Fruit fly (Drosophila melanogaster) whole organism, embryonic: ENCODE results near the gene Wsck.

Source experiments
- Abd-B ChIP-seq: fragments of 200-800 bp; sonication (Bioruptor generic); optimal IDR thresholded peaks from 2 replicates; lab custom pipeline; 2018; ENCODE audit warnings: missing biosample characterization, mild to moderate bottlenecking, missing genetic modification characterization, moderate library complexity
- Atf-2 ChIP-seq: fragments of 200-800 bp; sonication (Bioruptor generic); optimal IDR thresholded peaks from 2 replicates; lab custom pipeline; 2016; ENCODE audit warnings: missing biosample characterization, missing genetic modification characterization
- B-H2 ChIP-seq: fragments of 200-800 bp; sonication (Bioruptor generic); optimal IDR thresholded peaks from 2 replicates; lab custom pipeline; 2018; ENCODE audit warnings: missing biosample characterization, mild to moderate bottlenecking, missing genetic modification characterization
- CG10462 ChIP-seq: fragments of 200-800 bp; sonication (Bioruptor generic); optimal IDR thresholded peaks from 2 replicates; lab custom pipeline; 2016; ENCODE audit warnings: missing biosample characterization, missing genetic modification characterization
- CG11560 ChIP-seq: fragments of 200-800 bp; sonication (Bioruptor generic); IDR thresholded peaks from 3 replicates; pipeline ENCODE4 v1.3.6; 2022; ENCODE audit warnings: missing biosample characterization, missing genetic modification characterization
- CG13296 ChIP-seq: fragments of 200-800 bp; sonication (Bioruptor generic); optimal IDR thresholded peaks from 3 replicates; lab custom pipeline; 2018; ENCODE audit warnings: missing biosample characterization, mild to moderate bottlenecking, missing genetic modification characterization
- CG15696 ChIP-seq: fragments of 200-800 bp; sonication (Bioruptor generic); optimal IDR thresholded peaks from 2 replicates; lab custom pipeline; 2019; ENCODE audit warnings: missing biosample characterization, mild to moderate bottlenecking, missing genetic modification characterization, moderate library complexity
- CG17802 ChIP-seq: fragments of 200-800 bp; sonication (Bioruptor generic); optimal IDR thresholded peaks from 2 replicates; lab custom pipeline; 2018; ENCODE audit warnings: missing biosample characterization, mild to moderate bottlenecking, missing genetic modification characterization, moderate library complexity
- CG2129 ChIP-seq: fragments of 200-800 bp; sonication (Bioruptor generic); IDR thresholded peaks from 2 replicates; pipeline ENCODE4 v1.3.6; 2022; ENCODE audit warnings: missing biosample characterization, missing genetic modification characterization; ENCODE audit not compliant: partially characterized antibody
- CG2712 ChIP-seq: fragments of 200-800 bp; optimal IDR thresholded peaks from 3 replicates; lab custom pipeline; 2019; ENCODE audit warnings: missing biosample characterization, mild to moderate bottlenecking, missing genetic modification characterization, moderate library complexity
- CG31224 ChIP-seq: fragments of 200-800 bp; sonication (Bioruptor generic); IDR thresholded peaks from 2 replicates; pipeline ENCODE4 v1.3.6; 2022; ENCODE audit warnings: missing biosample characterization, missing genetic modification characterization
- CG4360 ChIP-seq: fragments of 200-800 bp; sonication (Bioruptor generic); IDR thresholded peaks from 2 replicates; pipeline ENCODE4 v1.3.6; 2022; ENCODE audit warnings: missing biosample characterization, missing genetic modification characterization
- CG5245 ChIP-seq: fragments of 200-800 bp; sonication (Bioruptor generic); optimal IDR thresholded peaks from 3 replicates; lab custom pipeline; 2016; ENCODE audit warnings: missing biosample characterization, missing genetic modification characterization
- CG6272 ChIP-seq: fragments of 200-800 bp; sonication (Bioruptor generic); IDR thresholded peaks from 2 replicates; pipeline ENCODE4 v1.3.6; 2022; ENCODE audit warnings: missing biosample characterization, missing genetic modification characterization
- CG7271 ChIP-seq: fragments of 200-800 bp; sonication (Bioruptor generic); optimal IDR thresholded peaks from 2 replicates; lab custom pipeline; 2018; ENCODE audit warnings: missing biosample characterization, mild to moderate bottlenecking, missing genetic modification characterization, moderate library complexity
- CG7928 ChIP-seq: fragments of 200-800 bp; sonication (Bioruptor generic); optimal IDR thresholded peaks from 2 replicates; lab custom pipeline; 2017; ENCODE audit warnings: missing biosample characterization, mild to moderate bottlenecking, missing genetic modification characterization
- CTCF ChIP-seq: fragments of 200-800 bp; sonication (Bioruptor generic); optimal IDR thresholded peaks from 2 replicates; lab custom pipeline; 2017; ENCODE audit warnings: missing biosample characterization, mild to moderate bottlenecking, missing genetic modification characterization, moderate library complexity
- Camta ChIP-seq: fragments of 200-800 bp; sonication (Bioruptor generic); optimal IDR thresholded peaks from 2 replicates; lab custom pipeline; 2016; ENCODE audit warnings: missing biosample characterization, missing genetic modification characterization
- Dp ChIP-seq: fragments of 200-800 bp; sonication (Bioruptor generic); optimal IDR thresholded peaks from 2 replicates; lab custom pipeline; 2018; ENCODE audit warnings: missing biosample characterization, mild to moderate bottlenecking, missing genetic modification characterization, moderate library complexity
- E2f1 ChIP-seq: fragments of 200-800 bp; sonication (Bioruptor generic); IDR thresholded peaks from 2 replicates; pipeline ENCODE4 v1.3.6; 2022; ENCODE audit warnings: missing biosample characterization, missing genetic modification characterization
- E2f2 ChIP-seq: fragments of 200-800 bp; sonication (Bioruptor generic); IDR thresholded peaks from 2 replicates; pipeline ENCODE4 v1.3.6; 2022; ENCODE audit warnings: missing biosample characterization, missing genetic modification characterization
- Fer2 ChIP-seq: fragments of 200-800 bp; sonication (Bioruptor generic); optimal IDR thresholded peaks from 2 replicates; lab custom pipeline; 2018; ENCODE audit warnings: missing biosample characterization, mild to moderate bottlenecking, missing genetic modification characterization, moderate library complexity
- HLH4C ChIP-seq: fragments of 200-800 bp; sonication (Bioruptor generic); IDR thresholded peaks from 3 replicates; pipeline ENCODE4 v1.3.6; 2022; ENCODE audit warnings: missing biosample characterization, missing genetic modification characterization; ENCODE audit not compliant: partially characterized antibody
- HLHmδ ChIP-seq: fragments of 200-800 bp; sonication (Bioruptor generic); optimal IDR thresholded peaks from 2 replicates; lab custom pipeline; 2018; ENCODE audit warnings: missing biosample characterization, mild to moderate bottlenecking, missing genetic modification characterization, moderate library complexity
- MBD-R2 ChIP-seq: fragments of 200-800 bp; sonication (Bioruptor generic); IDR thresholded peaks from 2 replicates; pipeline ENCODE4 v1.3.6; 2022; ENCODE audit warnings: missing biosample characterization, missing genetic modification characterization
- Neu2 ChIP-seq: fragments of 200-800 bp; sonication (Bioruptor generic); optimal IDR thresholded peaks from 3 replicates; lab custom pipeline; 2016; ENCODE audit warnings: missing biosample characterization, missing genetic modification characterization, borderline replicate concordance
- NfI ChIP-seq: fragments of 200-800 bp; sonication (Bioruptor generic); optimal IDR thresholded peaks from 3 replicates; lab custom pipeline; 2018; ENCODE audit warnings: missing biosample characterization, mild to moderate bottlenecking, missing genetic modification characterization, moderate library complexity
- Ptx1 ChIP-seq: fragments of 200-800 bp; sonication (Bioruptor generic); IDR thresholded peaks from 2 replicates; pipeline ENCODE4 v1.3.6; 2022; ENCODE audit warnings: missing biosample characterization, missing genetic modification characterization
- Sin3A ChIP-seq: fragments of >200 bp; optimal IDR thresholded peaks from 2 replicates; lab custom pipeline; 2018
- Trl ChIP-seq, 3 experiments: fragments of >200 bp in 2 of 3; fragments of 200-800 bp in 1 of 3; sonication (Bioruptor generic) in 1 of 3; optimal IDR thresholded peaks; 2 replicates in 1 of 3; 3 replicates in 2 of 3; lab custom pipeline; 2016 to 2017; ENCODE audit warnings: missing biosample characterization in 1 of 3, missing genetic modification characterization in 1 of 3
- aop ChIP-seq: fragments of 200-800 bp; sonication (Bioruptor generic); IDR thresholded peaks from 2 replicates; pipeline ENCODE4 v1.3.6; 2022; ENCODE audit warnings: missing biosample characterization, missing genetic modification characterization
- ap ChIP-seq: fragments of 200-800 bp; sonication (Bioruptor generic); IDR thresholded peaks from 2 replicates; pipeline ENCODE4 v1.3.6; 2022; ENCODE audit warnings: missing biosample characterization, missing genetic modification characterization
- caup ChIP-seq: fragments of 200-800 bp; sonication (Bioruptor generic); optimal IDR thresholded peaks from 3 replicates; lab custom pipeline; 2017; ENCODE audit warnings: missing biosample characterization, mild to moderate bottlenecking, missing genetic modification characterization, moderate library complexity; ENCODE audit not compliant: severe bottlenecking
- dysf ChIP-seq: fragments of 200-800 bp; sonication (Bioruptor generic); IDR thresholded peaks from 3 replicates; pipeline ENCODE4 v1.3.6; 2022; ENCODE audit warnings: missing biosample characterization, missing genetic modification characterization
- fd96Cb ChIP-seq: fragments of 200-800 bp; sonication (Bioruptor generic); optimal IDR thresholded peaks from 2 replicates; lab custom pipeline; 2018; ENCODE audit warnings: missing biosample characterization, mild to moderate bottlenecking, missing genetic modification characterization, moderate library complexity
- gsb ChIP-seq: fragments of 200-800 bp; sonication (Bioruptor generic); IDR thresholded peaks from 2 replicates; pipeline ENCODE4 v1.3.6; 2022; ENCODE audit warnings: missing biosample characterization, missing genetic modification characterization
- ham ChIP-seq: fragments of 200-800 bp; sonication (Bioruptor generic); IDR thresholded peaks from 2 replicates; pipeline ENCODE4 v1.3.6; 2022; ENCODE audit warnings: missing biosample characterization, missing genetic modification characterization
- hb ChIP-seq: fragments of 200-800 bp; sonication (Bioruptor generic); IDR thresholded peaks from 3 replicates; pipeline ENCODE4 v1.3.6; 2022; ENCODE audit warnings: missing biosample characterization, missing genetic modification characterization; ENCODE audit not compliant: partially characterized antibody
- ind ChIP-seq: fragments of 200-800 bp; sonication (Bioruptor generic); optimal IDR thresholded peaks from 3 replicates; lab custom pipeline; 2016; ENCODE audit warnings: missing biosample characterization, missing genetic modification characterization
- lilli ChIP-seq: fragments of 200-800 bp; sonication (Bioruptor generic); optimal IDR thresholded peaks from 3 replicates; lab custom pipeline; 2016; ENCODE audit warnings: missing biosample characterization, missing genetic modification characterization
- lov ChIP-seq, 2 experiments: fragments of 200-800 bp in 1 of 2; fragments of >200 bp in 1 of 2; sonication (Bioruptor generic) in 1 of 2; IDR thresholded peaks in 1 of 2; optimal IDR thresholded peaks in 1 of 2; 2 replicates in 1 of 2; 3 replicates in 1 of 2; pipeline versions ENCODE4 v1.3.6 to Lab custom; 2017 to 2022; ENCODE audit warnings: missing biosample characterization in 1 of 2, missing genetic modification characterization in 1 of 2
- nom ChIP-seq: fragments of 200-800 bp; sonication (Bioruptor generic); optimal IDR thresholded peaks from 2 replicates; lab custom pipeline; 2017; ENCODE audit warnings: missing biosample characterization, missing genetic modification characterization, mild to moderate bottlenecking, moderate library complexity, missing genetic modification reagents
- odd ChIP-seq: fragments of 200-800 bp; sonication (Bioruptor generic); optimal IDR thresholded peaks from 2 replicates; lab custom pipeline; 2017; ENCODE audit warnings: missing biosample characterization, mild to moderate bottlenecking, missing genetic modification characterization
- prd ChIP-seq, 3 experiments: fragments of >200 bp in 2 of 3; fragments of 200-800 bp in 1 of 3; sonication (Bioruptor generic) in 1 of 3; optimal IDR thresholded peaks in 2 of 3; IDR thresholded peaks in 1 of 3; 2 replicates in 2 of 3; 3 replicates in 1 of 3; pipeline versions ENCODE4 v1.3.6 to Lab custom; 2017 to 2022; ENCODE audit warnings: missing biosample characterization in 1 of 3, missing genetic modification characterization in 1 of 3
- pros ChIP-seq: fragments of 200-800 bp; sonication (Bioruptor generic); optimal IDR thresholded peaks from 3 replicates; lab custom pipeline; 2019; ENCODE audit warnings: missing biosample characterization, mild to moderate bottlenecking, missing genetic modification characterization, moderate library complexity
- ro ChIP-seq: fragments of 200-800 bp; sonication (Bioruptor generic); IDR thresholded peaks from 2 replicates; pipeline ENCODE4 v1.3.6; 2022; ENCODE audit warnings: missing biosample characterization, missing genetic modification characterization
- sima ChIP-seq: fragments of 200-800 bp; sonication (Bioruptor generic); optimal IDR thresholded peaks from 2 replicates; lab custom pipeline; 2016; ENCODE audit warnings: missing biosample characterization, missing genetic modification characterization
- tin ChIP-seq: fragments of 200-800 bp; sonication (Bioruptor generic); optimal IDR thresholded peaks from 3 replicates; lab custom pipeline; 2016; ENCODE audit warnings: missing biosample characterization, missing genetic modification characterization
- trem ChIP-seq: fragments of 200-800 bp; optimal IDR thresholded peaks from 3 replicates; lab custom pipeline; 2019; ENCODE audit warnings: missing biosample characterization, mild to moderate bottlenecking, missing genetic modification characterization, moderate library complexity
- yki ChIP-seq: fragments of >200 bp; optimal IDR thresholded peaks from 3 replicates; lab custom pipeline; 2018

Wsck gene

dm6 chr3R:24598549-24599204 lies 31.2 kb downstream of the Wsck start (continued):
- TF ChIP-seq ro (GFP tag; lab: Robert Waterston, UW): no peak
- peak; percentile 41 for TF ChIP-seq ind (GFP tag; lab: Kevin White, UChicago)
- TF ChIP-seq NfI: no peak
- no peak for TF ChIP-seq CG13296 (GFP tag; lab: Kevin White, UChicago)
- TF ChIP-seq lov (optimal IDR thresholded peaks at IDR 0.05; lab: Kevin White, UChicago): no peak
- no peak for TF ChIP-seq lov (GFP tag; IDR thresholded peaks at IDR 0.05; lab: Robert Waterston, UW)
- no peak for TF ChIP-seq sima (GFP tag; lab: Kevin White, UChicago)
- no peak for TF ChIP-seq Fer2 (tag; lab: Kevin White, UChicago)
- no peak for TF ChIP-seq MBD-R2
- no peak for TF ChIP-seq B-H2 (GFP tag; lab: Kevin White, UChicago)
- TF ChIP-seq nom (GFP tag; lab: Kevin White, UChicago): no peak
- peak; percentile 1 for TF ChIP-seq fd96Cb
- TF ChIP-seq lilli (GFP tag; lab: Kevin White, UChicago): peak; percentile 2
- TF ChIP-seq Atf-2: peak; percentile 30
- no peak for TF ChIP-seq Dp
- TF ChIP-seq tin (GFP tag; lab: Kevin White, UChicago): no peak
- no peak for TF ChIP-seq Trl (optimal IDR thresholded peaks at IDR 0.05; lab: Kevin White, UChicago)
- no peak for TF ChIP-seq Trl (GFP tag; optimal IDR thresholded peaks at IDR 0.05; lab: Kevin White, UChicago)
- peak; percentile 36 for TF ChIP-seq CG2712 (tag; lab: Kevin White, UChicago)
- peak; percentile 52 for TF ChIP-seq Ptx1 (GFP tag; lab: Robert Waterston, UW)
- no peak for TF ChIP-seq trem
- TF ChIP-seq Abd-B (GFP tag; lab: Kevin White, UChicago): peak; percentile 14
- TF ChIP-seq Sin3A (lab: Kevin White, UChicago): no peak
- TF ChIP-seq ap: no peak
- no peak for TF ChIP-seq CG17802
- TF ChIP-seq CG7271: no peak
- TF ChIP-seq CG7928 (GFP tag; lab: Kevin White, UChicago): no peak
- no peak for TF ChIP-seq ham
- no peak for TF ChIP-seq CG5245 (GFP tag; lab: Kevin White, UChicago)
- no peak for TF ChIP-seq pros (GFP tag; lab: Kevin White, UChicago)
- TF ChIP-seq E2f2 (GFP tag; lab: Robert Waterston, UW): no peak
- TF ChIP-seq Neu2 (GFP tag; lab: Kevin White, UChicago): no peak
- no peak for TF ChIP-seq CG31224 (GFP tag; lab: Robert Waterston, UW)
- no peak for TF ChIP-seq HLHmδ
- no peak for TF ChIP-seq CG11560 (tag; lab: Robert Waterston, UW)
- TF ChIP-seq Camta: no peak
- TF ChIP-seq dysf (GFP tag; lab: Robert Waterston, UW): peak; percentile 44; the same call in 1 of the 3 replicates
- 0 out of 2 replicates have a peak, but pooled peaks have one; percentile 13 for TF ChIP-seq E2f1 (GFP tag; lab: Robert Waterston, UW)
- no peak for TF ChIP-seq HLH4C
- TF ChIP-seq prd (optimal IDR thresholded peaks at IDR 0.05; lab: Kevin White, UChicago): no peak
- peak; percentile 46; the same call in 2 of the 3 replicates for TF ChIP-seq prd (GFP tag; IDR thresholded peaks at IDR 0.05; lab: Robert Waterston, UW)
- TF ChIP-seq CG15696 (tag; lab: Kevin White, UChicago): no peak
- no peak for TF ChIP-seq caup (GFP tag; lab: Kevin White, UChicago)
- no peak for TF ChIP-seq CG6272 (GFP tag; lab: Robert Waterston, UW)
- no peak for TF ChIP-seq yki (lab: Kevin White, UChicago)
- no peak for TF ChIP-seq odd
- no peak for TF ChIP-seq gsb (GFP tag; lab: Robert Waterston, UW)
- TF ChIP-seq CG2129: no peak
- TF ChIP-seq CG10462: no peak
- no peak for TF ChIP-seq aop (GFP tag; lab: Robert Waterston, UW)
- TF ChIP-seq CG4360 (GFP tag; lab: Robert Waterston, UW): no peak
- TF ChIP-seq hb (GFP tag; lab: Robert Waterston, UW): no peak
- no peak for TF ChIP-seq CTCF (GFP tag; lab: Kevin White, UChicago)
